Fruit fly (Drosophila melanogaster) whole organism, wandering third instar larva: ENCODE data around the gene Nepl17.

Experiments used
- Abd-B ChIP-seq: fragments of >200 bp; optimal IDR thresholded peaks from 2 replicates; lab custom pipeline; 2017; ENCODE audit warnings: missing biosample characterization, missing genetic modification characterization
- CG32264 ChIP-seq: fragments of 200-800 bp; sonication (Bioruptor generic); optimal IDR thresholded peaks from 2 replicates; lab custom pipeline; 2016; ENCODE audit warnings: missing biosample characterization, missing genetic modification characterization
- CG9705 ChIP-seq: fragments of 200-800 bp; sonication (Bioruptor generic); optimal IDR thresholded peaks from 2 replicates; lab custom pipeline; 2018; ENCODE audit warnings: missing biosample characterization, mild to moderate bottlenecking, missing genetic modification characterization
- CrebA ChIP-seq: fragments of 200-800 bp; sonication (Bioruptor generic); optimal IDR thresholded peaks from 2 replicates; lab custom pipeline; 2016; ENCODE audit warnings: missing biosample characterization, mild to moderate bottlenecking, missing genetic modification characterization, borderline replicate concordance
- Dfd ChIP-seq: fragments of >200 bp; optimal IDR thresholded peaks from 2 replicates; lab custom pipeline; 2017; ENCODE audit warnings: missing biosample characterization, missing genetic modification characterization
- Dif ChIP-seq: fragments of 200-275, 200-300 bp; sonication (Bioruptor generic); optimal IDR thresholded peaks from 2 replicates; lab custom pipeline; 2018; ENCODE audit warnings: missing biosample characterization, missing genetic modification characterization; ENCODE audit not compliant: partially characterized antibody
- HLH106 ChIP-seq: fragments of 200-800 bp; optimal IDR thresholded peaks from 3 replicates; lab custom pipeline; 2019; ENCODE audit warnings: missing biosample characterization, mild to moderate bottlenecking, missing genetic modification characterization, moderate library complexity
- Hnf4 ChIP-seq: fragments of 200-800 bp; sonication (Bioruptor generic); optimal IDR thresholded peaks from 2 replicates; lab custom pipeline; 2016; ENCODE audit warnings: missing biosample characterization, mild to moderate bottlenecking, missing genetic modification characterization
- Hr78 ChIP-seq: fragments of >200 bp; optimal IDR thresholded peaks from 2 replicates; lab custom pipeline; 2017; ENCODE audit warnings: missing biosample characterization, missing genetic modification characterization
- Hr83 ChIP-seq: fragments of 200-300 bp; sonication (Bioruptor generic); optimal IDR thresholded peaks from 2 replicates; lab custom pipeline; 2016; ENCODE audit warnings: missing biosample characterization, mild to moderate bottlenecking, missing genetic modification characterization, moderate library complexity; ENCODE audit not compliant: poor library complexity, severe bottlenecking
- Jra ChIP-seq: sonication (Bioruptor generic); optimal IDR thresholded peaks from 2 replicates; lab custom pipeline; 2016; ENCODE audit warnings: missing biosample characterization, missing genetic modification characterization
- Mio ChIP-seq: sonication (Bioruptor generic); optimal IDR thresholded peaks from 2 replicates; lab custom pipeline; 2016; ENCODE audit warnings: missing biosample characterization, missing genetic modification characterization
- Myc ChIP-seq: fragments of >200 bp; optimal IDR thresholded peaks from 2 replicates; lab custom pipeline; 2017
- OdsH ChIP-seq: fragments of 200-800 bp; sonication (Bioruptor generic); optimal IDR thresholded peaks from 2 replicates; lab custom pipeline; 2016; ENCODE audit warnings: missing biosample characterization, mild to moderate bottlenecking, missing genetic modification characterization
- Rel ChIP-seq, 2 experiments: fragments of 200-800 bp; sonication (Bioruptor generic) in 1 of 2; optimal IDR thresholded peaks; 2 replicates in 1 of 2; 3 replicates in 1 of 2; lab custom pipeline; 2016 to 2019; ENCODE audit warnings: mild to moderate bottlenecking in 2 of 2, missing biosample characterization in 2 of 2, missing genetic modification characterization in 2 of 2, moderate library complexity in 1 of 2
- Sp1 ChIP-seq: fragments of 200-800 bp; sonication (Bioruptor generic); optimal IDR thresholded peaks from 3 replicates; lab custom pipeline; 2019; ENCODE audit warnings: missing biosample characterization, mild to moderate bottlenecking, missing genetic modification characterization, moderate library complexity
- Vsx2 ChIP-seq: fragments of 200-300, 225-300 bp; sonication (Bioruptor generic); optimal IDR thresholded peaks from 2 replicates; lab custom pipeline; 2018; ENCODE audit warnings: missing biosample characterization, missing genetic modification characterization; ENCODE audit not compliant: partially characterized antibody
- br ChIP-seq: fragments of 200-800 bp; sonication (Bioruptor generic); optimal IDR thresholded peaks from 2 replicates; lab custom pipeline; 2016; ENCODE audit warnings: missing biosample characterization, missing genetic modification characterization
- brk ChIP-seq: fragments of 200-800 bp; sonication (Bioruptor generic); optimal IDR thresholded peaks from 2 replicates; lab custom pipeline; 2016; ENCODE audit warnings: missing biosample characterization, mild to moderate bottlenecking, missing genetic modification characterization
- dmrt93B ChIP-seq: fragments of 200-800 bp; sonication (Bioruptor generic); optimal IDR thresholded peaks from 2 replicates; lab custom pipeline; 2018; ENCODE audit warnings: missing biosample characterization, mild to moderate bottlenecking, missing genetic modification characterization
- dsf ChIP-seq: sonication (Bioruptor generic); optimal IDR thresholded peaks from 2 replicates; lab custom pipeline; 2016; ENCODE audit warnings: missing biosample characterization, missing genetic modification characterization, borderline replicate concordance
- ey ChIP-seq: fragments of 200-800 bp; sonication (Bioruptor generic); optimal IDR thresholded peaks from 2 replicates; lab custom pipeline; 2016; ENCODE audit warnings: missing biosample characterization, missing genetic modification characterization
- foxo ChIP-seq, 2 experiments: fragments of 200-800 bp; sonication (Bioruptor generic); optimal IDR thresholded peaks; 2 replicates in 1 of 2; 3 replicates in 1 of 2; lab custom pipeline; 2016 to 2017; ENCODE audit warnings: missing biosample characterization in 2 of 2, missing genetic modification characterization in 2 of 2
- fru ChIP-seq: fragments of 200-800 bp; sonication (Bioruptor generic); optimal IDR thresholded peaks from 3 replicates; lab custom pipeline; 2016; ENCODE audit warnings: missing biosample characterization, mild to moderate bottlenecking, missing genetic modification characterization
- h ChIP-seq: fragments of 200-800 bp; sonication (Bioruptor generic); optimal IDR thresholded peaks from 3 replicates; lab custom pipeline; 2016; ENCODE audit warnings: missing biosample characterization, mild to moderate bottlenecking, missing genetic modification characterization
- jim ChIP-seq: fragments of 175-275, 200-325 bp; sonication (Bioruptor generic); optimal IDR thresholded peaks from 2 replicates; lab custom pipeline; 2016; ENCODE audit warnings: missing biosample characterization, mild to moderate bottlenecking, missing genetic modification characterization
- pan ChIP-seq: fragments of >200 bp; optimal IDR thresholded peaks from 2 replicates; lab custom pipeline; 2017
- psq ChIP-seq: fragments of 200-800 bp; sonication (Bioruptor generic); optimal IDR thresholded peaks from 3 replicates; lab custom pipeline; 2017; ENCODE audit warnings: missing biosample characterization, mild to moderate bottlenecking, missing genetic modification characterization, moderate library complexity
- sv ChIP-seq: fragments of 200-800 bp; sonication (Bioruptor generic); optimal IDR thresholded peaks from 3 replicates; lab custom pipeline; 2016; ENCODE audit warnings: missing biosample characterization, missing genetic modification characterization
- usp ChIP-seq: fragments of >200 bp; optimal IDR thresholded peaks from 2 replicates; lab custom pipeline; 2017; ENCODE audit warnings: missing biosample characterization, missing genetic modification characterization
- woc ChIP-seq: sonication (Bioruptor generic); optimal IDR thresholded peaks from 2 replicates; lab custom pipeline; 2016; ENCODE audit warnings: missing biosample characterization, mild to moderate bottlenecking, missing genetic modification characterization

Gene Nepl17

dm6 chr3R:28831172-28831571 lies 41.5 kb upstream of the Nepl17 start:
- TF ChIP-seq h (GFP tag; lab: Kevin White, UChicago) (peak; percentile 52), foxo (GFP tag; optimal IDR thresholded peaks at IDR 0.05; lab: Kevin White, UChicago) (peak in 1 of 2 experiments; percentile 21), Hr78 (no peak)
- TF ChIP-seq, all 38 proteins: peak for 2

- TF ChIP-seq Rel (GFP tag; optimal IDR thresholded peaks at IDR 0.05; lab: Kevin White, UChicago) (no peak), Rel (tag; optimal IDR thresholded peaks at IDR 0.05; lab: Kevin White, UChicago) (peak; percentile 76), Abd-B (no peak), Hr78 (no peak), brk (GFP tag; lab: Kevin White, UChicago) (no peak), br (GFP tag; lab: Kevin White, UChicago) (no peak), OdsH (peak; percentile 43), Jra (no peak), Dfd (no peak), fru (GFP tag; lab: Kevin White, UChicago) (peak; percentile 38), h (GFP tag; lab: Kevin White, UChicago) (no peak), dsf (GFP tag; lab: Kevin White, UChicago) (no peak), dmrt93B (GFP tag; lab: Kevin White, UChicago) (peak; percentile 62), Vsx2 (GFP tag; lab: Kevin White, UChicago) (no peak), foxo (GFP tag; optimal IDR thresholded peaks at IDR 0.05; lab: Kevin White, UChicago) (peak in 1 of 2 experiments; percentile 55), HLH106 (tag; lab: Kevin White, UChicago) (peak; percentile 66), pan (lab: Kevin White, UChicago) (no peak), sv (GFP tag; lab: Kevin White, UChicago) (peak; percentile 17), ey (GFP tag; lab: Kevin White, UChicago) (peak; percentile 29), psq (peak; percentile 5), CG9705 (GFP tag; lab: Kevin White, UChicago) (peak; percentile 35), CG32264 (GFP tag; lab: Kevin White, UChicago) (peak; percentile 30), Hr83 (GFP tag; lab: Kevin White, UChicago) (peak; percentile 67), usp (no peak)
Measured at dm6 chr3R:28831626-28832267, 41.0 kb upstream of the Nepl17 start, which contains the start of gene WASp. Gene WASp (minus strand): TSS chr3R:28832024.

- TF ChIP-seq ey (GFP tag; lab: Kevin White, UChicago): no peak
- no peak for TF ChIP-seq dmrt93B (GFP tag; lab: Kevin White, UChicago)
- no peak for TF ChIP-seq Myc
- no peak for TF ChIP-seq psq
- no peak for TF ChIP-seq usp
- TF ChIP-seq, all 38 proteins: peak for 0
Measured at dm6 chr3R:28840620-28841019, 32.1 kb upstream of the Nepl17 start.

- TF ChIP-seq Hr78 (no peak), usp (no peak), pan (lab: Kevin White, UChicago) (no peak), OdsH (no peak), CG9705 (GFP tag; lab: Kevin White, UChicago) (no peak), CG32264 (GFP tag; lab: Kevin White, UChicago) (no peak), woc (no peak)
Measured at dm6 chr3R:28841968-28842367, 30.7 kb upstream of the Nepl17 start.

- TF ChIP-seq Abd-B (no peak), Vsx2 (GFP tag; lab: Kevin White, UChicago) (no peak), CG9705 (GFP tag; lab: Kevin White, UChicago) (no peak), jim (GFP tag; lab: Kevin White, UChicago) (no peak), CG32264 (GFP tag; lab: Kevin White, UChicago) (no peak)
Measured at dm6 chr3R:28842431-28842830, 30.3 kb upstream of the Nepl17 start.

dm6 chr3R:28843776-28844610 lies 28.7 kb upstream of the Nepl17 start:
- TF ChIP-seq jim (GFP tag; lab: Kevin White, UChicago): no peak
- no peak for TF ChIP-seq Mio (GFP tag; lab: Kevin White, UChicago)
- TF ChIP-seq CrebA (GFP tag; lab: Kevin White, UChicago): no peak
- TF ChIP-seq HLH106 (tag; lab: Kevin White, UChicago): no peak
- no peak for TF ChIP-seq Sp1
- TF ChIP-seq fru (GFP tag; lab: Kevin White, UChicago): no peak
- TF ChIP-seq Dif (GFP tag; lab: Kevin White, UChicago): no peak
- TF ChIP-seq Hnf4 (GFP tag; lab: Kevin White, UChicago): no peak
- TF ChIP-seq dmrt93B (GFP tag; lab: Kevin White, UChicago): no peak
- TF ChIP-seq Abd-B: no peak
- TF ChIP-seq woc: no peak
